Worm (Caenorhabditis elegans) whole organism, mixed stage, embryonic: ENCODE data around the gene ttbk-8.2.

Experiments
- M03D4.4 ChIP-seq: sonication (generic microtip); optimal IDR thresholded peaks from 2 replicates; lab custom pipeline; 2017; ENCODE audit warnings: mild to moderate bottlenecking, missing genetic modification characterization, missing compliant biosample characterization
- bed-3 ChIP-seq: fragments of 200-800 bp; sonication (Bioruptor generic); optimal IDR thresholded peaks from 3 replicates; lab custom pipeline; 2018; ENCODE audit warnings: mild to moderate bottlenecking, missing genetic modification characterization, moderate library complexity, missing compliant biosample characterization
- ceh-39 ChIP-seq: fragments of 150-350 bp; optimal IDR thresholded peaks from 2 replicates; lab custom pipeline; 2014; ENCODE audit warnings: missing biosample characterization, missing genetic modification characterization
- ceh-43 ChIP-seq: fragments of 200-800 bp; sonication (Bioruptor generic); optimal IDR thresholded peaks from 2 replicates; lab custom pipeline; 2018; ENCODE audit warnings: mild to moderate bottlenecking, missing genetic modification characterization, moderate library complexity, missing compliant biosample characterization
- ceh-83 ChIP-seq: fragments of 200-800 bp; sonication (Bioruptor generic); optimal IDR thresholded peaks from 2 replicates; lab custom pipeline; 2018; ENCODE audit warnings: mild to moderate bottlenecking, missing genetic modification characterization, missing compliant biosample characterization
- ces-1 ChIP-seq: fragments of 150-350 bp; optimal IDR thresholded peaks from 2 replicates; lab custom pipeline; 2014; ENCODE audit warnings: missing biosample characterization, missing genetic modification reagents, missing genetic modification characterization
- cnd-1 ChIP-seq: fragments of 200-800 bp; sonication (Bioruptor generic); optimal IDR thresholded peaks from 2 replicates; lab custom pipeline; 2018; ENCODE audit warnings: mild to moderate bottlenecking, missing genetic modification characterization, missing compliant biosample characterization
- drap-1 ChIP-seq: fragments of 200-800 bp; sonication (Bioruptor generic); optimal IDR thresholded peaks from 3 replicates; lab custom pipeline; 2018; ENCODE audit warnings: mild to moderate bottlenecking, missing genetic modification characterization, missing compliant biosample characterization
- elt-1 ChIP-seq: sonication (generic microtip); optimal IDR thresholded peaks from 2 replicates; lab custom pipeline; 2017; ENCODE audit warnings: missing genetic modification characterization, mild to moderate bottlenecking, missing compliant biosample characterization, antibody characterized with exemption, moderate library complexity, borderline replicate concordance; ENCODE audit not compliant: insufficient read depth
- elt-3 ChIP-seq: fragments of 150-350 bp; optimal IDR thresholded peaks from 2 replicates; lab custom pipeline; 2014; ENCODE audit warnings: missing biosample characterization, missing genetic modification characterization
- ham-2 ChIP-seq: fragments of 200-800 bp; sonication (Bioruptor generic); optimal IDR thresholded peaks from 2 replicates; lab custom pipeline; 2018; ENCODE audit warnings: mild to moderate bottlenecking, missing genetic modification characterization, missing compliant biosample characterization
- lin-13 ChIP-seq: fragments of 150-350 bp; optimal IDR thresholded peaks from 2 replicates; lab custom pipeline; 2014; ENCODE audit warnings: missing biosample characterization, missing genetic modification characterization
- lin-32 ChIP-seq: fragments of 200-800 bp; sonication (Bioruptor generic); optimal IDR thresholded peaks from 2 replicates; lab custom pipeline; 2018; ENCODE audit warnings: mild to moderate bottlenecking, missing genetic modification characterization, missing compliant biosample characterization
- lsy-2 ChIP-seq: fragments of 150-350 bp; optimal IDR thresholded peaks from 2 replicates; lab custom pipeline; 2014; ENCODE audit warnings: missing biosample characterization, missing genetic modification characterization
- mep-1 ChIP-seq: fragments of 150-350 bp; optimal IDR thresholded peaks from 2 replicates; lab custom pipeline; 2017; ENCODE audit warnings: missing biosample characterization, missing genetic modification reagents, missing genetic modification characterization, inconsistent platforms
- mls-2 ChIP-seq: sonication (generic microtip); optimal IDR thresholded peaks from 2 replicates; lab custom pipeline; 2016; ENCODE audit warnings: mild to moderate bottlenecking, missing genetic modification characterization, moderate library complexity, missing compliant biosample characterization
- nhr-12 ChIP-seq: fragments of 150-350 bp; optimal IDR thresholded peaks from 2 replicates; lab custom pipeline; 2014; ENCODE audit warnings: missing biosample characterization, missing genetic modification characterization
- nhr-2 ChIP-seq: fragments of 150-350 bp; optimal IDR thresholded peaks from 2 replicates; lab custom pipeline; 2014; ENCODE audit warnings: missing biosample characterization, missing genetic modification characterization
- nhr-237 ChIP-seq: fragments of 150-350 bp; optimal IDR thresholded peaks from 2 replicates; lab custom pipeline; 2014; ENCODE audit warnings: missing biosample characterization, missing genetic modification characterization
- nhr-28 ChIP-seq: fragments of 150-350 bp; optimal IDR thresholded peaks from 2 replicates; lab custom pipeline; 2014; ENCODE audit warnings: missing biosample characterization, missing genetic modification characterization
- nhr-76 ChIP-seq: sonication (generic microtip); optimal IDR thresholded peaks from 2 replicates; lab custom pipeline; 2017; ENCODE audit warnings: missing biosample characterization, missing genetic modification characterization
- pha-4 ChIP-seq: fragments of 150-350 bp; optimal IDR thresholded peaks from 2 replicates; lab custom pipeline; 2018; ENCODE audit warnings: missing biosample characterization, missing genetic modification reagents, missing genetic modification characterization
- sem-2 ChIP-seq: fragments of 200-800 bp; sonication (Bioruptor generic); optimal IDR thresholded peaks from 2 replicates; lab custom pipeline; 2018; ENCODE audit warnings: mild to moderate bottlenecking, missing genetic modification characterization, missing compliant biosample characterization
- sptf-1 ChIP-seq: sonication (generic microtip); optimal IDR thresholded peaks from 2 replicates; lab custom pipeline; 2017; ENCODE audit warnings: mild to moderate bottlenecking, missing genetic modification characterization, moderate library complexity, missing compliant biosample characterization
- tbx-8 ChIP-seq: fragments of 200-800 bp; sonication (Bioruptor generic); optimal IDR thresholded peaks from 2 replicates; lab custom pipeline; 2018; ENCODE audit warnings: mild to moderate bottlenecking, missing genetic modification characterization, moderate library complexity, missing compliant biosample characterization
- unc-120 ChIP-seq: sonication (generic microtip); optimal IDR thresholded peaks from 2 replicates; lab custom pipeline; 2017; ENCODE audit warnings: missing genetic modification characterization, missing compliant biosample characterization; ENCODE audit not compliant: poor library complexity, severe bottlenecking
- unc-39 ChIP-seq: fragments of 150-350 bp; optimal IDR thresholded peaks from 2 replicates; lab custom pipeline; 2014; ENCODE audit warnings: missing biosample characterization, missing genetic modification characterization
- unc-62 ChIP-seq: fragments of 150-350 bp; optimal IDR thresholded peaks from 2 replicates; lab custom pipeline; 2014; ENCODE audit warnings: missing biosample characterization, missing genetic modification reagents, missing genetic modification characterization
- zip-8 ChIP-seq: fragments of 150-350 bp; optimal IDR thresholded peaks from 2 replicates; lab custom pipeline; 2014; ENCODE audit warnings: missing biosample characterization, missing genetic modification characterization
- ztf-11 ChIP-seq: fragments of 150-350 bp; optimal IDR thresholded peaks from 2 replicates; lab custom pipeline; 2014; ENCODE audit warnings: missing biosample characterization, missing genetic modification characterization

The ttbk-8.2 gene

DNA sequence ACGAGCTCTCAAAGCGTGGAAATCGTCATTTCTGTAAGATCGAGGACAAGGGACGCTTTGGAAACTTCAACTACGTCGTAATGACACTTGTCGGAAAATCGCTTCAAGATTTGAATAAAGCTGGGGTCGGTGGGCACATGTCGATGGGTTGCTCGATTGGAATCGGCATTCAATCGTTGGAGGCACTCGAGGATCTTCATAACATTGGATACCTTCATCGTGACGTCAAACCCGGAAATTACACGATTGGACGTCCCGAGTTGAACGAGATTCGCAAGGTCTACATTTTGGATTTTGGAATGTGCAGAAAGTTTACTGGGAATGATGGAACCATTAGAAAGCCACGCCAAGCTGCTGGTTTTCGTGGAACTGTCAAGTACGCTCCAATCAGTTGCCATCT, 808 bp downstream of the ttbk-8.2 start:
- TF ChIP-seq nhr-76 (tag; lab: Kevin White, UChicago): no peak
- TF ChIP-seq drap-1: no peak
- TF ChIP-seq ceh-43 (GFP tag; lab: Kevin White, UChicago): no peak
- TF ChIP-seq ceh-83 (GFP tag; lab: Kevin White, UChicago): no peak
- TF ChIP-seq unc-39 (tag; lab: Kevin White, UChicago): no peak
- no peak for TF ChIP-seq ztf-11 (tag; lab: Kevin White, UChicago)
- no peak for TF ChIP-seq pha-4 (tag; lab: Kevin White, UChicago)
- no peak for TF ChIP-seq M03D4.4 (tag; lab: Kevin White, UChicago)
- no peak for TF ChIP-seq mls-2 (tag; lab: Kevin White, UChicago)
- no peak for TF ChIP-seq elt-3 (tag; lab: Kevin White, UChicago)
- no peak for TF ChIP-seq nhr-12 (tag; lab: Kevin White, UChicago)
- TF ChIP-seq nhr-2 (tag; lab: Kevin White, UChicago): no peak
- no peak for TF ChIP-seq lsy-2 (tag; lab: Kevin White, UChicago)

ce11 chrIV:5635551-5635950, 3.8 kb downstream of the ttbk-8.2 start, which contains the start of gene srd-13:
srd-13 (minus strand) TSS chrIV:5635651.
- TF ChIP-seq ham-2 (GFP tag; lab: Kevin White, UChicago) (no peak), M03D4.4 (tag; lab: Kevin White, UChicago) (no peak), nhr-28 (no peak), mep-1 (no peak), elt-1 (tag; lab: Kevin White, UChicago) (no peak), lin-13 (no peak), zip-8 (no peak), ceh-43 (GFP tag; lab: Kevin White, UChicago) (no peak), lin-32 (GFP tag; lab: Kevin White, UChicago) (no peak), nhr-12 (tag; lab: Kevin White, UChicago) (no peak), ztf-11 (tag; lab: Kevin White, UChicago) (no peak), nhr-2 (tag; lab: Kevin White, UChicago) (no peak), unc-39 (tag; lab: Kevin White, UChicago) (no peak)

DNA sequence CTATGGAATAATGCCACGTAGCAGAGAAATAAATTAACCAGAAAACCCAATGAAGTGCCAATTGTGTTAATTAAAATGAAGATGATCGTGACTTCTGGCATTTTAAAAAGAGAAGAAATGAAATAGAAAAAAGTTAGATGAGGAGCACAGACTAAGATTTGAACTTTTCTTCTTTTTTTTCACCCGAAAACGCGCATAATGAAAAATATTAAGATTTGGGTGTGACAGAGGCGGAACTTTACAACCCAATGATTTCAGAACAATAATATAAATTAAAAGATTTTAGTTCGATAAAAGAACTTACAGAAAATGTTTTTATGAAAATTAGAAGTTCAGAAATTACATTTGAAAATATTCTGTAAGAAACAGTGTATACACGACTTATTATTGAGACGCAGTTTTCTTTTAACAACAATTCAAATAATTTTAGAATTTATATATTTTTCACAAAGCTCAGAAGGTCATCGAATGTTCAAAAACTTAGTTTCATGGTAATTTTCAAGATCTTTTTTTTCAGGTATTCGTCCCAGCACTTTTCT, 13.9 kb downstream of the ttbk-8.2 start, which contains the start of the genes srd-8 and B0547.2:
Gene srd-8, minus strand, starts transcription at position 101 of the 539 bp plus-strand sequence.
Gene B0547.2, plus strand, starts transcription at position 489 of the 539 bp plus-strand sequence.
- no peak for TF ChIP-seq unc-120 (tag; lab: Kevin White, UChicago)

ce11 chrIV:5649073-5649583, 17.4 kb downstream of the ttbk-8.2 start, which contains the start of gene csn-5:
csn-5 (plus strand) TSS chrIV:5649533.
- TF ChIP-seq ces-1: peak; percentile 1
- TF ChIP-seq sem-2 (GFP tag; lab: Kevin White, UChicago): no peak

DNA sequence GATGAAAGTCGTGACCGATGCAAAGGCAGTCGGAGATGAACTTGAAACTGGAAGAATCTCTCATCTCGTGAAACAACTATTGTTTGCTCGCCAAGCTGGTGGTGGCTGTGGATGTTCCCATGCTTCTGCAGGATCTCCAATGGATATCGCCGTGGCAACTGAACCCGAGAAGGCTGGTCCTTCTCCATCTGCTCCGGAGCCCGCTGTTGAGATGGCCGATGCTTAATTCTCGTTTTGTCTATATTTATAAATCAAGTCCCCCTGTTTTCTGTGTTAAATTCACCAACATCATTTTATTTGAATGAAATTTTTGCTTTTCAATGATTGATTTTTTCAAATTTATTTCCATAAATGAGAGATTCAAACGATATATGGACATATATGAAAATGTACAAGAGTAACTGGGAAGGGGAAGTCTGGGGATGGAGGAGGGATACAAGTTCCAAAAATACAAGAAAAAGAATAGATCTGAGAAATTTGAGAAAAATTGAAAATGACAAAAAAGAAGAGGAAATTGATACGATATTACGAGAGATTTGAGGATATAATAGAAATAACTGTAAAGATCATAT, 19.1 kb downstream of the ttbk-8.2 start:
- no peak for TF ChIP-seq nhr-2 (tag; lab: Kevin White, UChicago)
- peak; percentile 18 for TF ChIP-seq nhr-237 (tag; lab: Kevin White, UChicago)
- no peak for TF ChIP-seq lsy-2 (tag; lab: Kevin White, UChicago)

DNA sequence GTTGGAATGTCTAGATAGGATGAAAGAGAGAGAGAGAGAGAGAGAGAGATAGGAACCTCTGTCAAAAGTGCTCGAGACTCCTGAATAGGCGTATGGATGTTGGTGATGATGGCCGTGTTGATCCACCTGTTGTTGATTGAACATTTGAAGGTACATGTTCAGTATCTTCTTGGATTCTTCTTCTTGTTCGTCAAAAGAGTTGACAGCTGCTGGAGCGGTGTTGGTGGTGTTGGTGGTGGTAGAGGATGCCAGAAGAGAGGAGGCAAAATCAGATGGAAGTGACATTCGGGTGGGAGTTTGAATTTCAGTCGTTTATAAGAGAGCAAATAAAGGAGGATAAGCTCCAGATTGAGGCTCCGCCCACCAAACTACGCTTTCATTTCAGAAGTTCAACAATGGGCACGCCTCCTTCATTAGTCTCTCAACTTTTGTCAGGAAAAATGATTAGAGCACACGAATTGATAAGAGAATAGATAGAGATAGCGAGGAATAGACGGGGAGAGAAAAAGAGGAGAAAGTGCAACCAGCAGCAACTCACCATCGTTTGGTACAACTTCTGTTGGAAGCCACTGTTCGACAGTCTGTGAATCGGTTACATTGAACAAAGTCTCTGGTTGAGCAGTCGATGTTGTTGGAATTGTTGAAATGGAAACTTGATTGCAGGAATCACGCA, 21.2 kb downstream of the ttbk-8.2 start:
- TF ChIP-seq sptf-1 (tag; lab: Kevin White, UChicago): peak; percentile 22
- TF ChIP-seq unc-120 (tag; lab: Kevin White, UChicago): no peak

- TF ChIP-seq ceh-43 (GFP tag; lab: Kevin White, UChicago): no peak
- no peak for TF ChIP-seq ceh-39 (tag; lab: Kevin White, UChicago)
- TF ChIP-seq nhr-237 (tag; lab: Kevin White, UChicago): no peak
- no peak for TF ChIP-seq tbx-8 (GFP tag; lab: Kevin White, UChicago)
- TF ChIP-seq cnd-1 (tag; lab: Kevin White, UChicago): no peak
- no peak for TF ChIP-seq unc-39 (tag; lab: Kevin White, UChicago)
- TF ChIP-seq drap-1: no peak
- TF ChIP-seq mep-1: no peak
- TF ChIP-seq unc-120 (tag; lab: Kevin White, UChicago): no peak
- no peak for TF ChIP-seq lsy-2 (tag; lab: Kevin White, UChicago)
- no peak for TF ChIP-seq lin-13
- TF ChIP-seq mls-2 (tag; lab: Kevin White, UChicago): no peak
- TF ChIP-seq nhr-76 (tag; lab: Kevin White, UChicago): no peak
- no peak for TF ChIP-seq pha-4 (tag; lab: Kevin White, UChicago)
- TF ChIP-seq ceh-83 (GFP tag; lab: Kevin White, UChicago): no peak
- TF ChIP-seq bed-3 (GFP tag; lab: Kevin White, UChicago): no peak
- TF ChIP-seq unc-62: no peak
- TF ChIP-seq lin-32 (GFP tag; lab: Kevin White, UChicago): no peak
Observed at ce11 chrIV:5653649-5654048, 21.9 kb downstream of the ttbk-8.2 start, which contains the start of gene clec-178. clec-178 (plus strand) TSS chrIV:5653949.
